Worm (Caenorhabditis elegans) whole organism, L1 larva: ENCODE results near the gene flad-1.
A peak's percentile ranks its signal among the peaks of the same experiment; 100 is the strongest.

Experiments
- nhr-76 ChIP-seq: sonication (generic microtip); optimal IDR thresholded peaks from 2 replicates; lab custom pipeline; 2017; ENCODE audit warnings: missing biosample characterization, missing genetic modification characterization
- tbx-2 ChIP-seq: sonication (generic microtip); optimal IDR thresholded peaks from 2 replicates; lab custom pipeline; 2016; ENCODE audit warnings: missing genetic modification characterization, missing compliant biosample characterization

DNA sequence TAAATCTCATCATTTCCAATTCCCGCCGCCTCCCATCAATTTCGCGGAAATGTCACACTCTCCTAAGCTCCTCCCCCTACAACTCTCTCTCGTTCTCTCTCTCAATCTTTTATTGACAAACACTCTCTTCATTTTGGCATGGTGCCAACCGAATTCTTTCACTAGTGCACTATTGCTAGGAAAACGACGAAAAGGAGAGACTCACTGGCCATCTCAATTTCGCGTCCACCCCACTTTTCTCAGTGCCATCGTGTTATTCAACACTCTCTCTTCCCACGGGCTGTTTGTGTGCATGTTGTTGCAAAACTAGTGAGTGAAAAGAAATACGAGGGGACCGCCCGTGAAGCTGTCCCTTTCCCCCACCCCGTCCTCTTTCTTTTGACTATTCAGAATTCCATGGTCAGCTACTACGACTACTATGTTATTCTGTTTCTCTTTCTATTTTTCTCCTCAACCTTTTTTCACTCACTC lies 41.0 kb downstream of the flad-1 start:
- no peak for TF ChIP-seq nhr-76
- TF ChIP-seq tbx-2 = peak; percentile 80
